Worm (Caenorhabditis elegans) whole organism, early embryonic: Measurements from ENCODE around the gene Y54G2A.7.
"Not testable (repeated sequence)": the region's sequence is repeated elsewhere in the genome, so short reads cannot be mapped to it uniquely, and the experiment has no call there.

Experiments
- B0310.2 ChIP-seq: sonication (generic microtip); optimal IDR thresholded peaks from 2 replicates; lab custom pipeline; 2016; ENCODE audit warnings: mild to moderate bottlenecking, missing genetic modification characterization, missing compliant biosample characterization
- F13C5.2 ChIP-seq: sonication (generic microtip); optimal IDR thresholded peaks from 2 replicates; lab custom pipeline; 2017; ENCODE audit warnings: mild to moderate bottlenecking, missing genetic modification characterization, inconsistent platforms, missing compliant biosample characterization
- aly-1 ChIP-seq: sonication (generic microtip); optimal IDR thresholded peaks from 2 replicates; lab custom pipeline; 2016; ENCODE audit warnings: missing genetic modification characterization, missing compliant biosample characterization
- ama-1 ChIP-seq: fragments of 150-350 bp; optimal IDR thresholded peaks from 2 replicates; lab custom pipeline; 2014
- ceh-13 ChIP-seq: fragments of 200-800 bp; sonication (Bioruptor generic); optimal IDR thresholded peaks from 2 replicates; lab custom pipeline; 2018; ENCODE audit warnings: mild to moderate bottlenecking, missing genetic modification characterization, missing compliant biosample characterization
- ceh-36 ChIP-seq: sonication (generic microtip); optimal IDR thresholded peaks from 2 replicates; lab custom pipeline; 2016; ENCODE audit warnings: missing genetic modification characterization, inconsistent platforms, missing compliant biosample characterization
- ets-7 ChIP-seq: sonication (generic microtip); optimal IDR thresholded peaks from 2 replicates; lab custom pipeline; 2016; ENCODE audit warnings: missing genotype, missing genetic modification characterization, missing compliant biosample characterization
- flt-1 ChIP-seq: fragments of 200-800 bp; sonication (Bioruptor generic); IDR thresholded peaks from 2 replicates; pipeline ENCODE4 v1.3.6; 2022; ENCODE audit warnings: missing genetic modification characterization, missing compliant biosample characterization
- hmbx-1 ChIP-seq: sonication (generic microtip); optimal IDR thresholded peaks from 2 replicates; lab custom pipeline; 2016; ENCODE audit warnings: mild to moderate bottlenecking, missing genetic modification characterization, missing compliant biosample characterization
- hmg-4 ChIP-seq: fragments of 200-800 bp; sonication (Bioruptor generic); optimal IDR thresholded peaks from 2 replicates; lab custom pipeline; 2018; ENCODE audit warnings: mild to moderate bottlenecking, missing genetic modification characterization, missing compliant biosample characterization
- hnd-1 ChIP-seq: sonication (generic microtip); optimal IDR thresholded peaks from 2 replicates; lab custom pipeline; 2016; ENCODE audit warnings: missing genetic modification characterization, missing compliant biosample characterization
- pes-1 ChIP-seq: fragments of 200-800 bp; sonication (Bioruptor generic); IDR thresholded peaks from 2 replicates; pipeline ENCODE4 v1.3.6; 2022; ENCODE audit warnings: missing genetic modification reagents, missing genetic modification characterization, missing compliant biosample characterization
- scrt-1 ChIP-seq: fragments of 200-800 bp; sonication (Bioruptor generic); IDR thresholded peaks from 2 replicates; pipeline ENCODE4 v1.3.6; 2022; ENCODE audit warnings: missing genetic modification characterization, missing compliant biosample characterization
- sea-1 ChIP-seq: fragments of 200-800 bp; sonication (Bioruptor generic); conservative IDR thresholded peaks from 2 replicates; pipeline ENCODE4 v1.3.6; 2022; ENCODE audit warnings: missing genetic modification characterization, missing compliant biosample characterization
- tbx-11 ChIP-seq: fragments of 200-800 bp; sonication (Bioruptor generic); IDR thresholded peaks from 2 replicates; pipeline ENCODE4 v1.3.6; 2022; ENCODE audit warnings: missing genetic modification characterization, missing compliant biosample characterization
- tbx-37 ChIP-seq: fragments of 200-800 bp; sonication (Bioruptor generic); conservative IDR thresholded peaks from 2 replicates; pipeline ENCODE4 v1.3.6; 2022; ENCODE audit warnings: missing genetic modification reagents, missing genetic modification characterization, missing compliant biosample characterization
- tra-4 ChIP-seq: sonication (generic microtip); optimal IDR thresholded peaks from 2 replicates; lab custom pipeline; 2017; ENCODE audit warnings: missing genetic modification characterization, missing compliant biosample characterization

Y54G2A.7 gene

ce11 chrIV:2801558-2801957 is 36.9 kb upstream of the Y54G2A.7 start, which contains the start of gene Y54G2A.44:
Y54G2A.44 (plus strand) TSS chrIV:2801858.
- not testable (repeated sequence) for TF ChIP-seq ets-7 (tag; lab: Kevin White, UChicago); ama-1 (lab: Kevin White, UChicago); hmg-4 (GFP tag; lab: Kevin White, UChicago)

- TF ChIP-seq flt-1 (GFP tag; lab: Robert Waterston, UW): peak; percentile 70
- TF ChIP-seq tbx-11 (GFP tag; lab: Robert Waterston, UW): 0 out of 2 replicates have a peak, but pooled peaks have one; percentile 53
- TF ChIP-seq hnd-1 (tag; lab: Kevin White, UChicago): peak; percentile 14
- no peak for TF ChIP-seq F13C5.2 (tag; lab: Kevin White, UChicago)
- TF ChIP-seq ets-7 (tag; lab: Kevin White, UChicago): no peak
- no peak for TF ChIP-seq tra-4
- TF ChIP-seq ceh-13 (GFP tag; lab: Kevin White, UChicago): peak; percentile 37
- peak; percentile 22 for TF ChIP-seq B0310.2 (tag; lab: Kevin White, UChicago)
- TF ChIP-seq tbx-37 (GFP tag; lab: Robert Waterston, UW): peak; percentile 38; the same call in 1 of the 2 replicates
- no peak for TF ChIP-seq ama-1 (lab: Kevin White, UChicago)
- peak; percentile 46 for TF ChIP-seq hmg-4 (GFP tag; lab: Kevin White, UChicago)
- peak; percentile 5 for TF ChIP-seq aly-1 (tag; lab: Kevin White, UChicago)
- peak; percentile 72 for TF ChIP-seq pes-1 (GFP tag; lab: Robert Waterston, UW)
- TF ChIP-seq ceh-36: peak; percentile 50
- peak; percentile 78 for TF ChIP-seq scrt-1 (GFP tag; lab: Robert Waterston, UW)
- no peak for TF ChIP-seq hmbx-1 (tag; lab: Kevin White, UChicago)
- 0 out of 2 replicates have a peak, but pooled peaks have one; percentile 40 for TF ChIP-seq sea-1 (GFP tag; lab: Robert Waterston, UW)
Measured at ce11 chrIV:2802193-2802592, 36.2 kb upstream of the Y54G2A.7 start.

ce11 chrIV:2803652-2804051 is 34.8 kb upstream of the Y54G2A.7 start, which contains the start of gene Y54G2A.32:
Y54G2A.32 (plus strand) TSS chrIV:2803952.
- TF ChIP-seq sea-1 (GFP tag; lab: Robert Waterston, UW): no peak
- no peak for TF ChIP-seq ama-1 (lab: Kevin White, UChicago)
- TF ChIP-seq hmg-4 (GFP tag; lab: Kevin White, UChicago): no peak
- no peak for TF ChIP-seq F13C5.2 (tag; lab: Kevin White, UChicago)
- TF ChIP-seq ets-7 (tag; lab: Kevin White, UChicago): no peak
- TF ChIP-seq aly-1 (tag; lab: Kevin White, UChicago): no peak
- TF ChIP-seq tbx-11 (GFP tag; lab: Robert Waterston, UW): no peak
- TF ChIP-seq pes-1 (GFP tag; lab: Robert Waterston, UW): no peak
- TF ChIP-seq hmbx-1 (tag; lab: Kevin White, UChicago): no peak
- no peak for TF ChIP-seq tra-4
- TF ChIP-seq tbx-37 (GFP tag; lab: Robert Waterston, UW): no peak
- TF ChIP-seq scrt-1 (GFP tag; lab: Robert Waterston, UW): no peak
- TF ChIP-seq hnd-1 (tag; lab: Kevin White, UChicago): no peak
- no peak for TF ChIP-seq B0310.2 (tag; lab: Kevin White, UChicago)
- TF ChIP-seq ceh-13 (GFP tag; lab: Kevin White, UChicago): no peak
- no peak for TF ChIP-seq flt-1 (GFP tag; lab: Robert Waterston, UW)
- no peak for TF ChIP-seq ceh-36

ce11 chrIV:2805525-2805924 is 32.9 kb upstream of the Y54G2A.7 start, which contains the start of gene Y54G2A.45:
Y54G2A.45 (plus strand) TSS chrIV:2805857.
- TF ChIP-seq hmbx-1 (tag; lab: Kevin White, UChicago) (peak; percentile 49), aly-1 (tag; lab: Kevin White, UChicago) (peak; percentile 65), scrt-1 (GFP tag; lab: Robert Waterston, UW) (peak; percentile 82), tbx-37 (GFP tag; lab: Robert Waterston, UW) (peak; percentile 64; the same call in 1 of the 2 replicates), pes-1 (GFP tag; lab: Robert Waterston, UW) (peak; percentile 88), flt-1 (GFP tag; lab: Robert Waterston, UW) (peak; percentile 85), sea-1 (GFP tag; lab: Robert Waterston, UW) (peak; percentile 88), B0310.2 (tag; lab: Kevin White, UChicago) (peak; percentile 81), hmg-4 (GFP tag; lab: Kevin White, UChicago) (peak; percentile 87), hnd-1 (tag; lab: Kevin White, UChicago) (peak; percentile 69), tbx-11 (GFP tag; lab: Robert Waterston, UW) (peak; percentile 81), tra-4 (peak; percentile 30), ceh-13 (GFP tag; lab: Kevin White, UChicago) (peak; percentile 80), F13C5.2 (tag; lab: Kevin White, UChicago) (no peak), ceh-36 (peak; percentile 67), ama-1 (lab: Kevin White, UChicago) (no peak), ets-7 (tag; lab: Kevin White, UChicago) (peak; percentile 37)

- TF ChIP-seq pes-1 (GFP tag; lab: Robert Waterston, UW) (0 out of 2 replicates have a peak, but pooled peaks have one; percentile 22), sea-1 (GFP tag; lab: Robert Waterston, UW) (no peak), scrt-1 (GFP tag; lab: Robert Waterston, UW) (peak; percentile 42; the same call in 1 of the 2 replicates), hmg-4 (GFP tag; lab: Kevin White, UChicago) (no peak), flt-1 (GFP tag; lab: Robert Waterston, UW) (0 out of 2 replicates have a peak, but pooled peaks have one; percentile 27), tra-4 (no peak), ceh-13 (GFP tag; lab: Kevin White, UChicago) (no peak)
Measured at ce11 chrIV:2808154-2808553, 30.3 kb upstream of the Y54G2A.7 start.

- TF ChIP-seq B0310.2 (tag; lab: Kevin White, UChicago) (no peak), aly-1 (tag; lab: Kevin White, UChicago) (no peak), ceh-36 (no peak), ets-7 (tag; lab: Kevin White, UChicago) (no peak), tbx-37 (GFP tag; lab: Robert Waterston, UW) (no peak), hmbx-1 (tag; lab: Kevin White, UChicago) (no peak), sea-1 (GFP tag; lab: Robert Waterston, UW) (no peak), tbx-11 (GFP tag; lab: Robert Waterston, UW) (no peak), hnd-1 (tag; lab: Kevin White, UChicago) (no peak), pes-1 (GFP tag; lab: Robert Waterston, UW) (no peak), scrt-1 (GFP tag; lab: Robert Waterston, UW) (no peak), hmg-4 (GFP tag; lab: Kevin White, UChicago) (no peak), flt-1 (GFP tag; lab: Robert Waterston, UW) (no peak), F13C5.2 (tag; lab: Kevin White, UChicago) (no peak), ceh-13 (GFP tag; lab: Kevin White, UChicago) (no peak), tra-4 (no peak), ama-1 (lab: Kevin White, UChicago) (no peak)
Measured at ce11 chrIV:2809208-2809607, 29.2 kb upstream of the Y54G2A.7 start, which contains the start of gene Y54G2A.76. Y54G2A.76 (plus strand) TSS chrIV:2809410.
